Fruit fly (Drosophila melanogaster) whole organism, embryonic: ENCODE results near the gene SrpRbeta.

Experiments used
- Atf3 ChIP-seq: fragments of 200-800 bp; sonication (Bioruptor generic); optimal IDR thresholded peaks from 3 replicates; lab custom pipeline; 2016; ENCODE audit warnings: missing biosample characterization, missing genetic modification characterization
- Blimp-1 ChIP-seq: fragments of 200-800 bp; sonication (Bioruptor generic); optimal IDR thresholded peaks from 3 replicates; lab custom pipeline; 2018; ENCODE audit warnings: missing biosample characterization, missing genetic modification characterization, mild to moderate bottlenecking, moderate library complexity, missing genetic modification reagents
- CG10654 ChIP-seq: fragments of 200-800 bp; sonication (Bioruptor generic); optimal IDR thresholded peaks from 2 replicates; lab custom pipeline; 2016; ENCODE audit warnings: missing biosample characterization, missing genetic modification characterization
- CG10979 ChIP-seq: fragments of 200-800 bp; sonication (Bioruptor generic); optimal IDR thresholded peaks from 2 replicates; lab custom pipeline; 2018; ENCODE audit warnings: missing biosample characterization, mild to moderate bottlenecking, missing genetic modification characterization, moderate library complexity
- CG12299 ChIP-seq: fragments of 200-800 bp; sonication (Bioruptor generic); optimal IDR thresholded peaks from 2 replicates; lab custom pipeline; 2018; ENCODE audit warnings: missing biosample characterization, mild to moderate bottlenecking, missing genetic modification characterization
- CG12659 ChIP-seq: fragments of 200-800 bp; sonication (Bioruptor generic); optimal IDR thresholded peaks from 3 replicates; lab custom pipeline; 2017; ENCODE audit warnings: mild to moderate bottlenecking, missing biosample characterization, missing genetic modification reagents, missing genetic modification characterization
- CG14014 ChIP-seq: fragments of 200-800 bp; sonication (Bioruptor generic); IDR thresholded peaks from 2 replicates; pipeline ENCODE4 v1.3.6; 2022; ENCODE audit warnings: missing biosample characterization, missing genetic modification characterization
- CG15073 ChIP-seq: fragments of 200-800 bp; sonication (Bioruptor generic); optimal IDR thresholded peaks from 2 replicates; lab custom pipeline; 2016; ENCODE audit warnings: missing biosample characterization, missing genetic modification characterization
- CG1602 ChIP-seq: fragments of 200-800 bp; sonication (Bioruptor generic); optimal IDR thresholded peaks from 3 replicates; lab custom pipeline; 2016; ENCODE audit warnings: missing biosample characterization, missing genetic modification characterization
- CG17912 ChIP-seq: fragments of 200-800 bp; sonication (Bioruptor generic); optimal IDR thresholded peaks from 2 replicates; lab custom pipeline; 2018; ENCODE audit warnings: missing biosample characterization, mild to moderate bottlenecking, missing genetic modification characterization
- CG2678 ChIP-seq: fragments of 200-800 bp; sonication (Bioruptor generic); optimal IDR thresholded peaks from 3 replicates; lab custom pipeline; 2019; ENCODE audit warnings: missing biosample characterization, mild to moderate bottlenecking, missing genetic modification characterization, moderate library complexity
- CG3065 ChIP-seq: fragments of 200-800 bp; sonication (Bioruptor generic); optimal IDR thresholded peaks from 2 replicates; lab custom pipeline; 2016; ENCODE audit warnings: missing biosample characterization, missing genetic modification characterization
- CG34422 ChIP-seq: fragments of 200-800 bp; sonication (Bioruptor generic); IDR thresholded peaks from 3 replicates; pipeline ENCODE4 v1.3.6; 2022; ENCODE audit warnings: missing biosample characterization, missing genetic modification characterization
- CG4617 ChIP-seq: fragments of 200-800 bp; sonication (Bioruptor generic); optimal IDR thresholded peaks from 3 replicates; lab custom pipeline; 2016; ENCODE audit warnings: missing biosample characterization, missing genetic modification characterization, borderline replicate concordance
- CG4730 ChIP-seq: fragments of 200-800 bp; sonication (Bioruptor generic); IDR thresholded peaks from 2 replicates; pipeline ENCODE4 v1.3.6; 2022; ENCODE audit warnings: missing biosample characterization, missing genetic modification characterization
- CG4854 ChIP-seq: fragments of 200-800 bp; sonication (Bioruptor generic); optimal IDR thresholded peaks from 2 replicates; lab custom pipeline; 2016; ENCODE audit warnings: missing biosample characterization, missing genetic modification characterization, inconsistent platforms
- CG6175 ChIP-seq: fragments of 200-800 bp; sonication (Bioruptor generic); IDR thresholded peaks from 3 replicates; pipeline ENCODE4 v1.3.6; 2022; ENCODE audit warnings: missing biosample characterization, missing genetic modification characterization
- CG7786 ChIP-seq: fragments of 200-800 bp; sonication (Bioruptor generic); optimal IDR thresholded peaks from 2 replicates; lab custom pipeline; 2016; ENCODE audit warnings: missing biosample characterization, missing genetic modification characterization
- CG7963 ChIP-seq: fragments of 200-800 bp; sonication (Bioruptor generic); IDR thresholded peaks from 3 replicates; pipeline ENCODE4 v1.3.6; 2022; ENCODE audit warnings: missing biosample characterization, missing genetic modification characterization; ENCODE audit not compliant: partially characterized antibody
- CG8388 ChIP-seq: fragments of 200-800 bp; sonication (Bioruptor generic); optimal IDR thresholded peaks from 2 replicates; lab custom pipeline; 2019; ENCODE audit warnings: missing biosample characterization, mild to moderate bottlenecking, missing genetic modification characterization, moderate library complexity
- CG8944 ChIP-seq: fragments of 200-800 bp; sonication (Bioruptor generic); optimal IDR thresholded peaks from 3 replicates; lab custom pipeline; 2016; ENCODE audit warnings: missing biosample characterization, missing genetic modification characterization
- CG9876 ChIP-seq: fragments of 200-800 bp; sonication (Bioruptor generic); optimal IDR thresholded peaks from 2 replicates; lab custom pipeline; 2016; ENCODE audit warnings: missing biosample characterization, missing genetic modification characterization
- Deaf1 ChIP-seq: fragments of 200-800 bp; optimal IDR thresholded peaks from 3 replicates; lab custom pipeline; 2019; ENCODE audit warnings: missing biosample characterization, mild to moderate bottlenecking, missing genetic modification characterization, moderate library complexity
- ERR ChIP-seq: fragments of 200-800 bp; sonication (Bioruptor generic); optimal IDR thresholded peaks from 2 replicates; lab custom pipeline; 2016; ENCODE audit warnings: missing biosample characterization, missing genetic modification characterization
- Ets97D ChIP-seq: fragments of 200-800 bp; sonication (Bioruptor generic); optimal IDR thresholded peaks from 3 replicates; lab custom pipeline; 2016; ENCODE audit warnings: missing biosample characterization, missing genetic modification characterization
- Gsc ChIP-seq: fragments of 200-800 bp; sonication (Bioruptor generic); IDR thresholded peaks from 2 replicates; pipeline ENCODE4 v1.3.6; 2022; ENCODE audit warnings: missing biosample characterization, missing genetic modification characterization
- Gug ChIP-seq: fragments of 200-800 bp; sonication (Bioruptor generic); IDR thresholded peaks from 4 replicates; pipeline ENCODE4 v1.3.6; 2022; ENCODE audit warnings: missing biosample characterization, missing genetic modification characterization
- HLHmδ ChIP-seq: fragments of 200-800 bp; sonication (Bioruptor generic); optimal IDR thresholded peaks from 2 replicates; lab custom pipeline; 2018; ENCODE audit warnings: missing biosample characterization, mild to moderate bottlenecking, missing genetic modification characterization, moderate library complexity
- HmgD ChIP-seq: fragments of 200-800 bp; sonication (Bioruptor generic); optimal IDR thresholded peaks from 3 replicates; lab custom pipeline; 2016; ENCODE audit warnings: missing biosample characterization, missing genetic modification characterization
- Hr78 ChIP-seq, 2 experiments: fragments of 200-800 bp in 1 of 2; fragments of >200 bp in 1 of 2; sonication (Bioruptor generic) in 1 of 2; optimal IDR thresholded peaks; 2 replicates each; lab custom pipeline; 2017 to 2019; ENCODE audit warnings: missing biosample characterization in 2 of 2, missing genetic modification characterization in 2 of 2, mild to moderate bottlenecking in 1 of 2, moderate library complexity in 1 of 2
- Hsf ChIP-seq: fragments of 200-800 bp; sonication (Bioruptor generic); optimal IDR thresholded peaks from 3 replicates; lab custom pipeline; 2016; ENCODE audit warnings: missing biosample characterization, missing genetic modification characterization
- Kr ChIP-seq: fragments of 200-800 bp; sonication (Bioruptor generic); optimal IDR thresholded peaks from 2 replicates; lab custom pipeline; 2017; ENCODE audit warnings: missing biosample characterization, mild to moderate bottlenecking, missing genetic modification characterization
- Oli ChIP-seq: fragments of 200-800 bp; sonication (Bioruptor generic); optimal IDR thresholded peaks from 2 replicates; lab custom pipeline; 2018; ENCODE audit warnings: missing biosample characterization, mild to moderate bottlenecking, missing genetic modification characterization, moderate library complexity
- Ravus ChIP-seq: fragments of 200-800 bp; sonication (Bioruptor generic); IDR thresholded peaks from 2 replicates; pipeline ENCODE4 v1.3.6; 2022; ENCODE audit warnings: missing biosample characterization, missing genetic modification characterization
- Scr ChIP-seq: fragments of 200-800 bp; sonication (Bioruptor generic); IDR thresholded peaks from 2 replicates; pipeline ENCODE4 v1.3.6; 2022; ENCODE audit warnings: missing biosample characterization, missing genetic modification characterization; ENCODE audit not compliant: partially characterized antibody
- cato ChIP-seq: fragments of 200-800 bp; sonication (Bioruptor generic); optimal IDR thresholded peaks from 2 replicates; lab custom pipeline; 2016; ENCODE audit warnings: missing biosample characterization, missing genetic modification characterization, borderline replicate concordance
- gsb ChIP-seq: fragments of 200-800 bp; sonication (Bioruptor generic); IDR thresholded peaks from 2 replicates; pipeline ENCODE4 v1.3.6; 2022; ENCODE audit warnings: missing biosample characterization, missing genetic modification characterization
- gsb-n ChIP-seq: fragments of 200-800 bp; sonication (Bioruptor generic); optimal IDR thresholded peaks from 3 replicates; lab custom pipeline; 2018; ENCODE audit warnings: missing biosample characterization, mild to moderate bottlenecking, missing genetic modification characterization
- jing ChIP-seq: fragments of 200-800 bp; sonication (Bioruptor generic); optimal IDR thresholded peaks from 2 replicates; lab custom pipeline; 2018; ENCODE audit warnings: missing biosample characterization, mild to moderate bottlenecking, missing genetic modification characterization
- ken ChIP-seq: fragments of 200-800 bp; sonication (Bioruptor generic); IDR thresholded peaks from 3 replicates; pipeline ENCODE4 v1.3.6; 2022; ENCODE audit warnings: missing biosample characterization, missing genetic modification characterization
- nerfin-2 ChIP-seq: fragments of 200-800 bp; sonication (Bioruptor generic); IDR thresholded peaks from 2 replicates; pipeline ENCODE4 v1.3.6; 2022; ENCODE audit warnings: missing biosample characterization, missing genetic modification characterization; ENCODE audit not compliant: partially characterized antibody
- nmo ChIP-seq: fragments of 200-800 bp; sonication (Bioruptor generic); optimal IDR thresholded peaks from 2 replicates; lab custom pipeline; 2018; ENCODE audit warnings: missing biosample characterization, mild to moderate bottlenecking, missing genetic modification characterization, moderate library complexity
- pzg ChIP-seq: fragments of 200-800 bp; sonication (Bioruptor generic); optimal IDR thresholded peaks from 3 replicates; lab custom pipeline; 2018; ENCODE audit warnings: missing biosample characterization, mild to moderate bottlenecking, missing genetic modification characterization, moderate library complexity
- schlank ChIP-seq: fragments of 200-800 bp; sonication (Bioruptor generic); optimal IDR thresholded peaks from 2 replicates; lab custom pipeline; 2018; ENCODE audit warnings: missing biosample characterization, mild to moderate bottlenecking, missing genetic modification characterization
- sens ChIP-seq: fragments of 200-800 bp; sonication (Bioruptor generic); peaks from one replicate; lab custom pipeline; 2016; ENCODE audit warnings: missing biosample characterization, missing genetic modification characterization
- sima ChIP-seq: fragments of 200-800 bp; sonication (Bioruptor generic); optimal IDR thresholded peaks from 2 replicates; lab custom pipeline; 2016; ENCODE audit warnings: missing biosample characterization, missing genetic modification characterization
- ssp ChIP-seq: fragments of 200-800 bp; sonication (Bioruptor generic); IDR thresholded peaks from 2 replicates; pipeline ENCODE4 v1.3.6; 2022; ENCODE audit warnings: missing biosample characterization, missing genetic modification characterization
- tap ChIP-seq: fragments of 200-800 bp; optimal IDR thresholded peaks from 3 replicates; lab custom pipeline; 2019; ENCODE audit warnings: missing biosample characterization, mild to moderate bottlenecking, missing genetic modification characterization, moderate library complexity
- wek ChIP-seq: fragments of 200-800 bp; sonication (Bioruptor generic); optimal IDR thresholded peaks from 3 replicates; lab custom pipeline; 2018; ENCODE audit warnings: missing biosample characterization, mild to moderate bottlenecking, missing genetic modification characterization, moderate library complexity
- z ChIP-seq: fragments of 200-800 bp; sonication (Bioruptor generic); IDR thresholded peaks from 3 replicates; pipeline ENCODE4 v1.3.6; 2022; ENCODE audit warnings: missing biosample characterization, missing genetic modification characterization
- zen2 ChIP-seq: fragments of 200-800 bp; sonication (Bioruptor generic); IDR thresholded peaks from 3 replicates; pipeline ENCODE4 v1.3.6; 2022; ENCODE audit warnings: missing biosample characterization, missing genetic modification characterization; ENCODE audit not compliant: partially characterized antibody

Gene SrpRbeta

dm6 chr3L:8765493-8765892 is 45.5 kb upstream of the SrpRbeta start (continued):
- TF ChIP-seq Kr (GFP tag; lab: Kevin White, UChicago) (no peak), Gsc (GFP tag; lab: Robert Waterston, UW) (no peak), Blimp-1 (GFP tag; lab: Kevin White, UChicago) (no peak), CG6175 (GFP tag; lab: Robert Waterston, UW) (no peak), CG8944 (GFP tag; lab: Kevin White, UChicago) (no peak), wek (no peak), CG7786 (GFP tag; lab: Kevin White, UChicago) (no peak), Oli (tag; lab: Kevin White, UChicago) (no peak), Atf3 (GFP tag; lab: Kevin White, UChicago) (no peak), Hsf (GFP tag; lab: Kevin White, UChicago) (no peak), Scr (GFP tag; lab: Robert Waterston, UW) (no peak), CG14014 (GFP tag; lab: Robert Waterston, UW) (no peak; the same call in 1 of the 2 replicates), ken (GFP tag; lab: Robert Waterston, UW) (peak; percentile 59), CG8388 (GFP tag; lab: Kevin White, UChicago) (peak; percentile 69), nmo (no peak), HmgD (GFP tag; lab: Kevin White, UChicago) (no peak), CG34422 (GFP tag; lab: Robert Waterston, UW) (no peak; the same call in 1 of the 3 replicates), CG2678 (no peak), CG10654 (GFP tag; lab: Kevin White, UChicago) (no peak), CG12299 (tag; lab: Kevin White, UChicago) (no peak), sima (no peak), CG1602 (GFP tag; lab: Kevin White, UChicago) (no peak), Ets97D (GFP tag; lab: Kevin White, UChicago) (no peak), pzg (GFP tag; lab: Kevin White, UChicago) (no peak), Gug (no peak), zen2 (GFP tag; lab: Robert Waterston, UW) (no peak), CG9876 (no peak), CG4617 (GFP tag; lab: Kevin White, UChicago) (no peak), tap (no peak), CG4730 (peak; percentile 8; the same call in 1 of the 2 replicates), z (GFP tag; lab: Robert Waterston, UW) (no peak), gsb-n (tag; lab: Kevin White, UChicago) (peak; percentile 77), CG12659 (GFP tag; lab: Kevin White, UChicago) (no peak), Ravus (GFP tag; lab: Robert Waterston, UW) (peak; percentile 6; the same call in 1 of the 2 replicates), Hr78 (GFP tag; optimal IDR thresholded peaks at IDR 0.05; lab: Kevin White, UChicago) (peak in 1 of 2 experiments; percentile 42), ERR (GFP tag; lab: Kevin White, UChicago) (no peak), schlank (tag; lab: Kevin White, UChicago) (no peak), jing (no peak), HLHmδ (GFP tag; lab: Kevin White, UChicago) (no peak), gsb (no peak), sens (GFP tag; lab: Kevin White, UChicago) (no peak), CG4854 (GFP tag; lab: Kevin White, UChicago) (no peak), nerfin-2 (GFP tag; lab: Robert Waterston, UW) (no peak), CG15073 (GFP tag; lab: Kevin White, UChicago) (no peak), CG3065 (GFP tag; lab: Kevin White, UChicago) (no peak), Deaf1 (no peak), CG17912 (GFP tag; lab: Kevin White, UChicago) (no peak), ssp (GFP tag; lab: Robert Waterston, UW) (no peak), cato (GFP tag; lab: Kevin White, UChicago) (no peak), CG10979 (tag; lab: Kevin White, UChicago) (no peak), CG7963 (GFP tag; lab: Robert Waterston, UW) (no peak)
